Worm (Caenorhabditis elegans) whole organism, late embryonic: ENCODE measurements around the gene col-43.

ENCODE experiments used
- C08G9.2 ChIP-seq: sonication (generic microtip); optimal IDR thresholded peaks from 2 replicates; lab custom pipeline; 2016; ENCODE audit warnings: mild to moderate bottlenecking, missing genetic modification characterization, moderate library complexity, missing compliant biosample characterization
- ama-1 ChIP-seq: fragments of 150-350 bp; optimal IDR thresholded peaks from 2 replicates; lab custom pipeline; 2014
- ceh-2 ChIP-seq: sonication (generic microtip); optimal IDR thresholded peaks from 2 replicates; lab custom pipeline; 2016; ENCODE audit warnings: missing genotype, missing genetic modification characterization, missing compliant biosample characterization
- ceh-48 ChIP-seq: sonication (generic microtip); optimal IDR thresholded peaks from 2 replicates; lab custom pipeline; 2016; ENCODE audit warnings: missing genetic modification characterization, inconsistent platforms, missing compliant biosample characterization
- ets-4 ChIP-seq: sonication (generic microtip); optimal IDR thresholded peaks from 2 replicates; lab custom pipeline; 2016; ENCODE audit warnings: missing genetic modification characterization, missing compliant biosample characterization
- eyg-1 ChIP-seq: sonication (generic microtip); optimal IDR thresholded peaks from 2 replicates; lab custom pipeline; 2016; ENCODE audit warnings: missing genotype, missing genetic modification characterization, missing compliant biosample characterization
- hlh-15 ChIP-seq: sonication (generic microtip); optimal IDR thresholded peaks from 2 replicates; lab custom pipeline; 2016; ENCODE audit warnings: missing genetic modification characterization, missing compliant biosample characterization
- hlh-6 ChIP-seq: sonication (generic microtip); optimal IDR thresholded peaks from 2 replicates; lab custom pipeline; 2016; ENCODE audit warnings: missing genotype, missing genetic modification characterization, missing compliant biosample characterization
- npax-4 ChIP-seq: sonication (generic microtip); optimal IDR thresholded peaks from 2 replicates; lab custom pipeline; 2016; ENCODE audit warnings: missing genetic modification characterization, missing compliant biosample characterization
- pha-2 ChIP-seq: sonication (generic microtip); optimal IDR thresholded peaks from 2 replicates; lab custom pipeline; 2017; ENCODE audit warnings: mild to moderate bottlenecking, missing genetic modification characterization, missing compliant biosample characterization
- pros-1 ChIP-seq: fragments of 150-350 bp; optimal IDR thresholded peaks from 2 replicates; lab custom pipeline; 2014; ENCODE audit warnings: missing biosample characterization, missing genetic modification reagents, missing genetic modification characterization

- TF ChIP-seq eyg-1 (tag; lab: Kevin White, UChicago) (no peak), hlh-6 (no peak), ceh-2 (tag; lab: Kevin White, UChicago) (no peak), npax-4 (no peak), ceh-48 (tag; lab: Kevin White, UChicago) (no peak), hlh-15 (tag; lab: Kevin White, UChicago) (no peak), ets-4 (tag; lab: Kevin White, UChicago) (no peak), pros-1 (tag; lab: Kevin White, UChicago) (no peak), pha-2 (no peak), C08G9.2 (no peak), ama-1 (no peak)
These were observed 34.4 kb upstream of the col-43 start, which contains the start of gene C09H5.7 for ce11 chrV:8085141-8085540.
